Fruit fly (Drosophila melanogaster): ENCODE measurements around the gene CG18404.

The CG18404 gene

dm6 chr3R:30235253-30235652 lies 17.7 kb upstream of the CG18404 start (continued):
- TF ChIP-seq mirr (GFP tag; optimal IDR thresholded peaks at IDR 0.05) (no peak), jumu (GFP tag; optimal IDR thresholded peaks at IDR 0.05) (no peak), CoRest (tag; optimal IDR thresholded peaks at IDR 0.05) (peak; percentile 51), CG17612 (GFP tag; IDR thresholded peaks at IDR 0.05) (no peak), Neu2 (GFP tag; optimal IDR thresholded peaks at IDR 0.05; ENCODE audit: borderline replicate concordance) (no peak), chinmo (GFP tag; IDR thresholded peaks at IDR 0.05; ENCODE audit: partially characterized antibody) (no peak), CG30020 (tag; optimal IDR thresholded peaks at IDR 0.05) (no peak), CG11093 (GFP tag; IDR thresholded peaks at IDR 0.05) (no peak), CG6854 (GFP tag; optimal IDR thresholded peaks at IDR 0.05) (no peak), CG34376 (GFP tag; optimal IDR thresholded peaks at IDR 0.05) (no peak), mld (GFP tag; IDR thresholded peaks at IDR 0.05; ENCODE audit: partially characterized antibody) (no peak), sim (GFP tag; IDR thresholded peaks at IDR 0.05) (no peak), CG18619 (GFP tag; optimal IDR thresholded peaks at IDR 0.05) (no peak), Spps (tag; optimal IDR thresholded peaks at IDR 0.05) (no peak), CG2202 (tag; optimal IDR thresholded peaks at IDR 0.05) (no peak), prd (optimal IDR thresholded peaks at IDR 0.05) (no peak), prd (GFP tag; IDR thresholded peaks at IDR 0.05) (peak; percentile 55), CG13624 (GFP tag; optimal IDR thresholded peaks at IDR 0.05) (no peak), Fer3 (tag; optimal IDR thresholded peaks at IDR 0.05) (peak; percentile 24), gt (GFP tag; IDR thresholded peaks at IDR 0.05) (no peak), CG12744 (GFP tag; optimal IDR thresholded peaks at IDR 0.05) (no peak), stwl (tag; optimal IDR thresholded peaks at IDR 0.05) (no peak), slbo (GFP tag; IDR thresholded peaks at IDR 0.05) (peak; percentile 41), zen (tag; optimal IDR thresholded peaks at IDR 0.05) (no peak), dimm (GFP tag; IDR thresholded peaks at IDR 0.05) (no peak), fd64A (GFP tag; optimal IDR thresholded peaks at IDR 0.05) (no peak), ken (GFP tag; IDR thresholded peaks at IDR 0.05) (0 out of 3 replicates have a peak, but pooled peaks have one; percentile 32), CG10209 (GFP tag; optimal IDR thresholded peaks at IDR 0.05) (peak; percentile 1), nerfin-1 (tag; optimal IDR thresholded peaks at IDR 0.05) (no peak), Scr (GFP tag; IDR thresholded peaks at IDR 0.05; ENCODE audit: partially characterized antibody) (no peak), CG14860 (GFP tag; IDR thresholded peaks at IDR 0.05; ENCODE audit: partially characterized antibody) (no peak), sc (optimal IDR thresholded peaks at IDR 0.05) (no peak), sc (GFP tag; optimal IDR thresholded peaks at IDR 0.05) (no peak), Adf1 (GFP tag; IDR thresholded peaks at IDR 0.05) (no peak), CG4854 (GFP tag; optimal IDR thresholded peaks at IDR 0.05) (no peak), Med (GFP tag) (peak; percentile 76), ase (GFP tag; IDR thresholded peaks at IDR 0.05) (no peak), CG9932 (GFP tag; IDR thresholded peaks at IDR 0.05) (no peak), CG2889 (GFP tag; IDR thresholded peaks at IDR 0.05) (0 out of 3 replicates have a peak, but pooled peaks have one; percentile 28), CG12236 (GFP tag; optimal IDR thresholded peaks at IDR 0.05) (no peak), CG1832 (GFP tag; optimal IDR thresholded peaks at IDR 0.05) (no peak), tap (tag; optimal IDR thresholded peaks at IDR 0.05) (peak; percentile 35), CG9876 (GFP tag; optimal IDR thresholded peaks at IDR 0.05) (no peak), BtbVII (GFP tag; optimal IDR thresholded peaks at IDR 0.05) (no peak), Ada2b (GFP tag; IDR thresholded peaks at IDR 0.05) (no peak), CG16815 (GFP tag; optimal IDR thresholded peaks at IDR 0.05) (no peak), sens-2 (GFP tag; IDR thresholded peaks at IDR 0.05) (no peak; the same call in 1 of the 2 replicates), CG4360 (GFP tag; IDR thresholded peaks at IDR 0.05) (no peak), CG6813 (GFP tag; optimal IDR thresholded peaks at IDR 0.05) (peak; percentile 24), nau (GFP tag; optimal IDR thresholded peaks at IDR 0.05) (no peak), CG11456 (GFP tag; IDR thresholded peaks at IDR 0.05) (no peak), CG2712 (tag; optimal IDR thresholded peaks at IDR 0.05) (peak; percentile 40)

All from whole organism, embryonic.